Worm (Caenorhabditis elegans): Measurements from ENCODE around the gene rcan-1.

ce11 chrIII:5663521-5663920 is 20.4 kb downstream of the rcan-1 start:
- TF ChIP-seq irx-1 (tag; optimal IDR thresholded peaks at IDR 0.05) (no peak), efl-1 (optimal IDR thresholded peaks at IDR 0.05) (no peak), efl-1 (GFP tag; optimal IDR thresholded peaks at IDR 0.05 in 1 of 2) (no peak), fkh-8 (tag; optimal IDR thresholded peaks at IDR 0.05) (no peak), lin-15B (tag; optimal IDR thresholded peaks at IDR 0.05) (no peak), sptf-1 (tag; optimal IDR thresholded peaks at IDR 0.05) (no peak), ces-1 (GFP tag; optimal IDR thresholded peaks at IDR 0.05) (no peak), unc-86 (tag; optimal IDR thresholded peaks at IDR 0.05) (no peak), dpl-1 (GFP tag; optimal IDR thresholded peaks at IDR 0.05) (no peak), aly-2 (tag; optimal IDR thresholded peaks at IDR 0.05) (no peak)

Data from whole organism, L1 larva.